Worm (Caenorhabditis elegans): Measurements from ENCODE around the gene acbp-5.

acbp-5 gene

ce11 chrIII:13642227-13642626, 739 bp upstream of the acbp-5 start, which contains the start of gene T12D8.10:
T12D8.10 (minus strand) TSS chrIII:13642327.
- TF ChIP-seq ceh-32 (tag; optimal IDR thresholded peaks at IDR 0.05; ENCODE audit: poor library complexity) (no peak), ztf-11 (tag; optimal IDR thresholded peaks at IDR 0.05) (no peak), hlh-11 (tag; optimal IDR thresholded peaks at IDR 0.05) (no peak), lin-39 (tag; optimal IDR thresholded peaks at IDR 0.05) (no peak), hlh-30 (tag; optimal IDR thresholded peaks at IDR 0.05; ENCODE audit: insufficient read depth) (no peak), F44E2.7 (GFP tag; IDR thresholded peaks at IDR 0.05) (no peak), lin-1 (GFP tag; IDR thresholded peaks at IDR 0.05) (no peak), D1046.2 (GFP tag; IDR thresholded peaks at IDR 0.05) (no peak), unc-130 (GFP tag; optimal IDR thresholded peaks at IDR 0.05) (no peak), Y105C5A.15 (GFP tag; IDR thresholded peaks at IDR 0.05) (no peak), ceh-44 (GFP tag; IDR thresholded peaks at IDR 0.05) (no peak), nhr-6 (tag; optimal IDR thresholded peaks at IDR 0.05) (no peak), mdt-29 (GFP tag; IDR thresholded peaks at IDR 0.05) (no peak), nhr-102 (tag; optimal IDR thresholded peaks at IDR 0.05) (no peak), R02D3.7 (tag; optimal IDR thresholded peaks at IDR 0.05) (no peak), dmd-6 (GFP tag; IDR thresholded peaks at IDR 0.05) (no peak), daf-16 (GFP tag; optimal IDR thresholded peaks at IDR 0.05) (no peak), daf-16 (tag; optimal IDR thresholded peaks at IDR 0.05) (no peak)

ce11 chrIII:13640869-13641268, 619 bp downstream of the acbp-5 start:
- no peak for TF ChIP-seq ceh-32 (tag; optimal IDR thresholded peaks at IDR 0.05; ENCODE audit: poor library complexity)

ce11 chrIII:13640003-13640499, 1.4 kb downstream of the acbp-5 start:
- TF ChIP-seq F44E2.7 (GFP tag; IDR thresholded peaks at IDR 0.05) (no peak), set-16 (GFP tag; IDR thresholded peaks at IDR 0.05) (peak; percentile 71), unc-62 (GFP tag; optimal IDR thresholded peaks at IDR 0.05 in 1 of 2) (peak in 1 of 2 experiments; percentile 92), unc-62 (tag; optimal IDR thresholded peaks at IDR 0.05) (no peak)

- peak; percentile 64 for TF ChIP-seq ces-1 (GFP tag; optimal IDR thresholded peaks at IDR 0.05)
- TF ChIP-seq mdl-1 (tag; optimal IDR thresholded peaks at IDR 0.05) = peak in 1 of 2 experiments; percentile 40
- TF ChIP-seq lsy-2 (tag; optimal IDR thresholded peaks at IDR 0.05) = peak in 1 of 2 experiments; percentile 7
- TF ChIP-seq daf-8 (GFP tag; IDR thresholded peaks at IDR 0.05) = no peak
- peak; percentile 33 for TF ChIP-seq hlh-30 (tag; optimal IDR thresholded peaks at IDR 0.05; ENCODE audit: insufficient read depth)
- peak; percentile 57 for TF ChIP-seq fkh-10 (GFP tag; optimal IDR thresholded peaks at IDR 0.05)
These were observed 3.8 kb downstream of the acbp-5 start for ce11 chrIII:13637681-13638080.

- TF ChIP-seq set-16 (GFP tag; IDR thresholded peaks at IDR 0.05) (0 out of 2 replicates have a peak, but pooled peaks have one; percentile 8), dmd-6 (GFP tag; IDR thresholded peaks at IDR 0.05) (0 out of 2 replicates have a peak, but pooled peaks have one; percentile 5), rbr-2 (tag; optimal IDR thresholded peaks at IDR 0.05) (no peak), zfp-3 (GFP tag; conservative IDR thresholded peaks at IDR 0.05) (no peak), lsy-2 (tag; optimal IDR thresholded peaks at IDR 0.05) (peak in 1 of 2 experiments; percentile 16), daf-16 (GFP tag; optimal IDR thresholded peaks at IDR 0.05) (peak in 1 of 2 experiments; percentile 72), daf-16 (tag; optimal IDR thresholded peaks at IDR 0.05) (no peak), aly-2 (tag; optimal IDR thresholded peaks at IDR 0.05) (no peak), mep-1 (tag; optimal IDR thresholded peaks at IDR 0.05) (peak; percentile 38), ceh-20 (GFP tag; IDR thresholded peaks at IDR 0.05) (0 out of 2 replicates have a peak, but pooled peaks have one; percentile 13), unc-62 (GFP tag; optimal IDR thresholded peaks at IDR 0.05 in 1 of 2) (peak in 1 of 2 experiments; percentile 53), unc-62 (tag; optimal IDR thresholded peaks at IDR 0.05) (no peak), fkh-10 (GFP tag; optimal IDR thresholded peaks at IDR 0.05) (peak; percentile 35), ctbp-1 (GFP tag; IDR thresholded peaks at IDR 0.05) (0 out of 2 replicates have a peak, but pooled peaks have one; percentile 22)
These were observed 5.6 kb downstream of the acbp-5 start for ce11 chrIII:13635730-13636360.
